Worm (Caenorhabditis elegans) whole organism, late embryonic: ENCODE measurements around the gene lys-3.

Experiments
- F13H6.1 ChIP-seq: sonication (generic microtip); optimal IDR thresholded peaks from 2 replicates; lab custom pipeline; 2016; ENCODE audit warnings: missing genetic modification characterization, missing compliant biosample characterization
- ama-1 ChIP-seq: fragments of 150-350 bp; optimal IDR thresholded peaks from 2 replicates; lab custom pipeline; 2014
- nhr-11 ChIP-seq: fragments of 150-350 bp; optimal IDR thresholded peaks from 2 replicates; lab custom pipeline; 2014; ENCODE audit warnings: missing biosample characterization, missing genetic modification characterization
- pqm-1 ChIP-seq: sonication (generic microtip); optimal IDR thresholded peaks from 2 replicates; lab custom pipeline; 2016; ENCODE audit warnings: missing genetic modification characterization, missing compliant biosample characterization
- syd-9 ChIP-seq: sonication (generic microtip); optimal IDR thresholded peaks from 2 replicates; lab custom pipeline; 2016; ENCODE audit warnings: mild to moderate bottlenecking, missing genetic modification characterization, moderate library complexity, missing compliant biosample characterization

DNA sequence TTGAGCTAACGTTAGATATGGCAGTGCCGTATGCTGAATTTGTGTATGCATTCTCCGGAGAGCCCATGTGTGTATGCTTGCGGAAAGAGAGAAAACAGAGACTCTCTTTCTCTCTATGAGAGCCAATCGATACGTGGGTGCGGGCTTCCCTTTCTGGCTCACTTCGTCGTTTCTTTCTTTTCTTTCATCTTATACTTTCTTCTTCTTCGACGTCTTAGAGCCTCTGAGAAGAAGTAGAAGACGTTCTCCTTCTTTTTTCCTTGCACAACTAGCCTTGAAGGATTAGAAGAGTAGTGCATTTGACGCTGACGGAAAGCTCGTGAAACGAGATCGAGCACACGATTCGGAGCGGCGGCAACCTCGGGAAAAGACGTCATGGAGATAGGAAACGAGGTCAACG is 9.5 kb downstream of the lys-3 start:
- TF ChIP-seq nhr-11 (tag; lab: Kevin White, UChicago) (no peak), F13H6.1 (tag; lab: Kevin White, UChicago) (no peak), syd-9 (tag; lab: Kevin White, UChicago) (no peak), pqm-1 (tag; lab: Kevin White, UChicago) (no peak), ama-1 (no peak)
